Fruit fly (Drosophila melanogaster) whole organism, embryonic: ENCODE results near the gene AcCoAS.

Source experiments
- B-H2 ChIP-seq: fragments of 200-800 bp; sonication (Bioruptor generic); optimal IDR thresholded peaks from 2 replicates; lab custom pipeline; 2018; ENCODE audit warnings: missing biosample characterization, mild to moderate bottlenecking, missing genetic modification characterization
- CG10209 ChIP-seq: fragments of 200-800 bp; sonication (Bioruptor generic); optimal IDR thresholded peaks from 3 replicates; lab custom pipeline; 2017; ENCODE audit warnings: missing biosample characterization, mild to moderate bottlenecking, missing genetic modification characterization, missing genetic modification reagents
- CG13296 ChIP-seq: fragments of 200-800 bp; sonication (Bioruptor generic); optimal IDR thresholded peaks from 3 replicates; lab custom pipeline; 2018; ENCODE audit warnings: missing biosample characterization, mild to moderate bottlenecking, missing genetic modification characterization
- CG14441 ChIP-seq: fragments of 200-800 bp; sonication (Bioruptor generic); IDR thresholded peaks from 2 replicates; pipeline ENCODE4 v1.3.6; 2022; ENCODE audit warnings: missing biosample characterization, missing genetic modification characterization
- CG14710 ChIP-seq: fragments of 200-800 bp; sonication (Bioruptor generic); optimal IDR thresholded peaks from 3 replicates; lab custom pipeline; 2019; ENCODE audit warnings: missing biosample characterization, mild to moderate bottlenecking, missing genetic modification characterization, moderate library complexity
- CG16863 ChIP-seq: fragments of 200-800 bp; sonication (Bioruptor generic); optimal IDR thresholded peaks from 3 replicates; lab custom pipeline; 2016; ENCODE audit warnings: missing biosample characterization, missing genetic modification characterization
- CG17612 ChIP-seq: fragments of 200-800 bp; sonication (Bioruptor generic); IDR thresholded peaks from 2 replicates; pipeline ENCODE4 v1.3.6; 2022; ENCODE audit warnings: missing biosample characterization, missing genetic modification characterization
- CG31365 ChIP-seq: fragments of 200-800 bp; sonication (Bioruptor generic); optimal IDR thresholded peaks from 2 replicates; lab custom pipeline; 2018; ENCODE audit warnings: missing biosample characterization, mild to moderate bottlenecking, missing genetic modification characterization
- CG32532 ChIP-seq: fragments of 200-800 bp; sonication (Bioruptor generic); IDR thresholded peaks from 2 replicates; pipeline ENCODE4 v1.3.6; 2022; ENCODE audit warnings: missing biosample characterization, missing genetic modification characterization
- CG32772 ChIP-seq: fragments of 200-800 bp; sonication (Bioruptor generic); IDR thresholded peaks from 2 replicates; pipeline ENCODE4 v1.3.6; 2022; ENCODE audit warnings: missing biosample characterization, missing genetic modification characterization
- CG33213 ChIP-seq: fragments of 200-800 bp; sonication (Bioruptor generic); optimal IDR thresholded peaks from 3 replicates; lab custom pipeline; 2016; ENCODE audit warnings: missing biosample characterization, missing genetic modification characterization
- CG4360 ChIP-seq: fragments of 200-800 bp; sonication (Bioruptor generic); IDR thresholded peaks from 2 replicates; pipeline ENCODE4 v1.3.6; 2022; ENCODE audit warnings: missing biosample characterization, missing genetic modification characterization
- CG4424 ChIP-seq: fragments of 200-800 bp; sonication (Bioruptor generic); optimal IDR thresholded peaks from 3 replicates; lab custom pipeline; 2016; ENCODE audit warnings: missing biosample characterization, missing genetic modification characterization
- CG6254 ChIP-seq: fragments of 200-800 bp; sonication (Bioruptor generic); optimal IDR thresholded peaks from 3 replicates; lab custom pipeline; 2017; ENCODE audit warnings: mild to moderate bottlenecking, missing biosample characterization, missing genetic modification reagents, missing genetic modification characterization
- CG7963 ChIP-seq: fragments of 200-800 bp; sonication (Bioruptor generic); IDR thresholded peaks from 3 replicates; pipeline ENCODE4 v1.3.6; 2022; ENCODE audit warnings: missing biosample characterization, missing genetic modification characterization; ENCODE audit not compliant: partially characterized antibody
- CG8290 ChIP-seq, 3 experiments: fragments of 200-800 bp; sonication (Bioruptor generic); optimal IDR thresholded peaks; 2 replicates each; lab custom pipeline; 2016 to 2019; ENCODE audit warnings: missing biosample characterization in 3 of 3, missing genetic modification characterization in 3 of 3, mild to moderate bottlenecking in 2 of 3, moderate library complexity in 1 of 3
- CG8478 ChIP-seq: fragments of >200 bp; optimal IDR thresholded peaks from 2 replicates; lab custom pipeline; 2018
- CG8944 ChIP-seq: fragments of 200-800 bp; sonication (Bioruptor generic); optimal IDR thresholded peaks from 3 replicates; lab custom pipeline; 2016; ENCODE audit warnings: missing biosample characterization, missing genetic modification characterization
- CG9876 ChIP-seq: fragments of 200-800 bp; sonication (Bioruptor generic); optimal IDR thresholded peaks from 2 replicates; lab custom pipeline; 2016; ENCODE audit warnings: missing biosample characterization, missing genetic modification characterization
- Fer3 ChIP-seq: fragments of 200-800 bp; sonication (Bioruptor generic); optimal IDR thresholded peaks from 2 replicates; lab custom pipeline; 2018; ENCODE audit warnings: missing biosample characterization, mild to moderate bottlenecking, missing genetic modification characterization, moderate library complexity
- HLHmδ ChIP-seq: fragments of 200-800 bp; sonication (Bioruptor generic); optimal IDR thresholded peaks from 2 replicates; lab custom pipeline; 2018; ENCODE audit warnings: missing biosample characterization, mild to moderate bottlenecking, missing genetic modification characterization, moderate library complexity
- Hmr ChIP-seq: fragments of 200-800 bp; sonication (Bioruptor generic); optimal IDR thresholded peaks from 3 replicates; lab custom pipeline; 2017; ENCODE audit warnings: mild to moderate bottlenecking, missing biosample characterization, missing genetic modification reagents, missing genetic modification characterization
- Meics ChIP-seq: fragments of 200-800 bp; sonication (Bioruptor generic); optimal IDR thresholded peaks from 2 replicates; lab custom pipeline; 2017; ENCODE audit warnings: missing biosample characterization, mild to moderate bottlenecking, missing genetic modification characterization
- Mes4 ChIP-seq: fragments of 200-800 bp; sonication (Bioruptor generic); optimal IDR thresholded peaks from 2 replicates; lab custom pipeline; 2016; ENCODE audit warnings: missing biosample characterization, missing genetic modification characterization
- Mrtf ChIP-seq: fragments of 200-800 bp; sonication (Bioruptor generic); IDR thresholded peaks from 3 replicates; pipeline ENCODE4 v1.3.6; 2022; ENCODE audit warnings: missing biosample characterization, missing genetic modification characterization
- NK7.1 ChIP-seq: fragments of 200-800 bp; sonication (Bioruptor generic); optimal IDR thresholded peaks from 3 replicates; lab custom pipeline; 2016; ENCODE audit warnings: missing biosample characterization, missing genetic modification characterization
- Stat92E ChIP-seq, 3 experiments: fragments of >200 bp in 2 of 3; fragments of 200-800 bp in 1 of 3; sonication (Bioruptor generic) in 1 of 3; optimal IDR thresholded peaks; 2 replicates each; lab custom pipeline; 2017 to 2019; ENCODE audit warnings: missing biosample characterization in 3 of 3, missing genetic modification characterization in 3 of 3, mild to moderate bottlenecking in 1 of 3, moderate library complexity in 1 of 3
- YL-1 ChIP-seq: fragments of 200-800 bp; sonication (Bioruptor generic); optimal IDR thresholded peaks from 3 replicates; lab custom pipeline; 2017; ENCODE audit warnings: missing biosample characterization, mild to moderate bottlenecking, missing genetic modification characterization
- aop ChIP-seq: fragments of 200-800 bp; sonication (Bioruptor generic); IDR thresholded peaks from 2 replicates; pipeline ENCODE4 v1.3.6; 2022; ENCODE audit warnings: missing biosample characterization, missing genetic modification characterization
- ash1 ChIP-seq: fragments of 200-800 bp; sonication (Bioruptor generic); optimal IDR thresholded peaks from 2 replicates; lab custom pipeline; 2018; ENCODE audit warnings: missing biosample characterization, mild to moderate bottlenecking, missing genetic modification characterization
- bowl ChIP-seq: fragments of 200-800 bp; sonication (Bioruptor generic); IDR thresholded peaks from 2 replicates; pipeline ENCODE4 v1.3.6; 2022; ENCODE audit warnings: missing biosample characterization, missing genetic modification characterization
- chm ChIP-seq: fragments of 200-800 bp; sonication (Bioruptor generic); IDR thresholded peaks from 2 replicates; pipeline ENCODE4 v1.3.6; 2022; ENCODE audit warnings: missing biosample characterization, missing genetic modification characterization
- cwo ChIP-seq: fragments of 200-800 bp; sonication (Bioruptor generic); optimal IDR thresholded peaks from 3 replicates; lab custom pipeline; 2017; ENCODE audit warnings: missing biosample characterization, missing genetic modification characterization, mild to moderate bottlenecking, moderate library complexity, missing genetic modification reagents
- disco-r ChIP-seq: fragments of 200-800 bp; sonication (Bioruptor generic); optimal IDR thresholded peaks from 2 replicates; lab custom pipeline; 2016; ENCODE audit warnings: missing biosample characterization, missing genetic modification characterization
- eve ChIP-seq, 2 experiments: fragments of >200 bp; optimal IDR thresholded peaks; 2 replicates each; lab custom pipeline; 2017; ENCODE audit warnings: missing biosample characterization in 2 of 2, missing genetic modification characterization in 2 of 2
- fd3F ChIP-seq: fragments of 200-800 bp; sonication (Bioruptor generic); optimal IDR thresholded peaks from 2 replicates; lab custom pipeline; 2018; ENCODE audit warnings: missing biosample characterization, mild to moderate bottlenecking, missing genetic modification characterization, moderate library complexity
- gcm2 ChIP-seq: fragments of 200-800 bp; sonication (Bioruptor generic); optimal IDR thresholded peaks from 2 replicates; lab custom pipeline; 2016; ENCODE audit warnings: missing biosample characterization, missing genetic modification characterization
- jumu ChIP-seq: fragments of 200-800 bp; sonication (Bioruptor generic); optimal IDR thresholded peaks from 3 replicates; lab custom pipeline; 2016; ENCODE audit warnings: missing biosample characterization, missing genetic modification characterization
- klu ChIP-seq: fragments of 200-800 bp; sonication (Bioruptor generic); IDR thresholded peaks from 2 replicates; pipeline ENCODE4 v1.3.6; 2022; ENCODE audit warnings: missing biosample characterization, missing genetic modification characterization
- lbe ChIP-seq: fragments of 200-800 bp; sonication (Bioruptor generic); optimal IDR thresholded peaks from 2 replicates; lab custom pipeline; 2016; ENCODE audit warnings: missing biosample characterization, mild to moderate bottlenecking, missing genetic modification characterization
- pnt ChIP-seq: fragments of 200-800 bp; sonication (Bioruptor generic); optimal IDR thresholded peaks from 3 replicates; lab custom pipeline; 2016; ENCODE audit warnings: missing biosample characterization, missing genetic modification characterization
- prd ChIP-seq, 3 experiments: fragments of >200 bp in 2 of 3; fragments of 200-800 bp in 1 of 3; sonication (Bioruptor generic) in 1 of 3; optimal IDR thresholded peaks in 2 of 3; IDR thresholded peaks in 1 of 3; 2 replicates in 2 of 3; 3 replicates in 1 of 3; pipeline versions ENCODE4 v1.3.6 to Lab custom; 2017 to 2022; ENCODE audit warnings: missing biosample characterization in 1 of 3, missing genetic modification characterization in 1 of 3
- repo ChIP-seq: fragments of 200-800 bp; sonication (Bioruptor generic); optimal IDR thresholded peaks from 2 replicates; lab custom pipeline; 2016; ENCODE audit warnings: missing biosample characterization, missing genetic modification characterization
- rib ChIP-seq: fragments of 200-800 bp; sonication (Bioruptor generic); IDR thresholded peaks from 2 replicates; pipeline ENCODE4 v1.3.6; 2022; ENCODE audit warnings: missing biosample characterization, missing genetic modification characterization
- sr ChIP-seq: fragments of 200-800 bp; sonication (Bioruptor generic); IDR thresholded peaks from 3 replicates; pipeline ENCODE4 v1.3.6; 2022; ENCODE audit warnings: missing biosample characterization, missing genetic modification characterization
- tna ChIP-seq: fragments of 200-800 bp; sonication (Bioruptor generic); IDR thresholded peaks from 2 replicates; pipeline ENCODE4 v1.3.6; 2022; ENCODE audit warnings: missing biosample characterization, missing genetic modification characterization; ENCODE audit not compliant: partially characterized antibody
- unc-4 ChIP-seq: fragments of 200-800 bp; sonication (Bioruptor generic); IDR thresholded peaks from 2 replicates; pipeline ENCODE4 v1.3.6; 2022; ENCODE audit warnings: missing biosample characterization, missing genetic modification characterization; ENCODE audit not compliant: partially characterized antibody
- zen2 ChIP-seq: fragments of 200-800 bp; sonication (Bioruptor generic); IDR thresholded peaks from 3 replicates; pipeline ENCODE4 v1.3.6; 2022; ENCODE audit warnings: missing biosample characterization, missing genetic modification characterization; ENCODE audit not compliant: partially characterized antibody

AcCoAS gene

DNA sequence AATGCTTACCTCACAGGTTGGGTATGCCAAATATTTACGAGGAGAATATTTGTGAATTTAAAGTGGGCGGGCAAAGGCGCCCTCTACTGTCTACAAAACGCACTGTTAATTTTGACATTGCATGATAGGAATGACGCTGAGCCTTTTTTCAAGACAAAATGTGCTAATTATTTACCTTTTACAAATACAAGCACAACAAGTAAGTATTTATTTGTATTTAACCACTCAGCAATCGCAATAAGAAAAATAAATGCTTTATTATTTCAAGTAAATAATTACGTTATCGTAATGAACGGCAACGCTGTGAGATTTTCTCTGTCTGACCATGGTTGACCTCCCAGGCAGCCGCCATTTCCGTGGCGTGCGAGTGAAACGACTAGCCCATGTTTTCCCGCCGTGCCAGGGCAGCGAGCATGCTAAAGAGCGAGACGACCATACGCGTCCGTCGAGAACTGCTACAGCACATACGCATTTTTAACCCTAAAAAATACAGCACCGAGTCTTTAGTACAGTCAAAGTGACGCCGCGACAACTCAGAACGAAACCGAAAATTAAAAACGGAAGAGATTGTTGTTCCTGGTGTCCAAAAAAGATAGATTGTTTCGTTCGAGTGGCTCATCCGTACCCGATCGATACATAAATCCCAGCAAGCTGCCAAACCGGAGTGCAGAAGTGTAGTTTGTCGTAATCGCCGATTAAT is 5.7 kb upstream of the AcCoAS start, which contains the start of the genes CG12974 and pzg (continued):
- no peak; the same call in 1 of the 2 replicates for TF ChIP-seq aop (GFP tag; lab: Robert Waterston, UW)
- TF ChIP-seq CG13296 (GFP tag; lab: Kevin White, UChicago) = peak; percentile 50
- TF ChIP-seq YL-1 (GFP tag; lab: Kevin White, UChicago) = peak; percentile 96
- TF ChIP-seq Fer3 (tag; lab: Kevin White, UChicago) = peak; percentile 68
- TF ChIP-seq CG33213 = peak; percentile 66
- TF ChIP-seq Meics (GFP tag; lab: Kevin White, UChicago) = peak; percentile 84
- TF ChIP-seq zen2 (GFP tag; lab: Robert Waterston, UW) = no peak
- peak; percentile 81 for TF ChIP-seq Mrtf (GFP tag; lab: Robert Waterston, UW)
- TF ChIP-seq CG7963 (GFP tag; lab: Robert Waterston, UW) = peak; percentile 85
- TF ChIP-seq CG8290 (GFP tag; optimal IDR thresholded peaks at IDR 0.05; lab: Kevin White, UChicago) = peak; percentile 34
- TF ChIP-seq CG8290 (tag; optimal IDR thresholded peaks at IDR 0.05; lab: Kevin White, UChicago) = peak; percentile 51 to 76
- peak; percentile 84 for TF ChIP-seq chm (GFP tag; lab: Robert Waterston, UW)
- TF ChIP-seq unc-4 (GFP tag; lab: Robert Waterston, UW) = peak; percentile 52
- TF ChIP-seq CG14710 = peak; percentile 93
- peak; percentile 1 for TF ChIP-seq NK7.1 (GFP tag; lab: Kevin White, UChicago)
- no peak; the same call in 1 of the 2 replicates for TF ChIP-seq rib (GFP tag; lab: Robert Waterston, UW)
- TF ChIP-seq CG8478 (lab: Kevin White, UChicago) = peak; percentile 94
- no peak; the same call in 1 of the 2 replicates for TF ChIP-seq tna (GFP tag; lab: Robert Waterston, UW)
- TF ChIP-seq gcm2 (GFP tag; lab: Kevin White, UChicago) = peak; percentile 28
- TF ChIP-seq CG9876 (GFP tag; lab: Kevin White, UChicago) = peak; percentile 94
- peak; percentile 48 for TF ChIP-seq CG8944
- peak; percentile 51 for TF ChIP-seq repo (GFP tag; lab: Kevin White, UChicago)
- TF ChIP-seq jumu = peak; percentile 68
- TF ChIP-seq CG32532 = peak; percentile 76
- TF ChIP-seq CG16863 = peak; percentile 62
- TF ChIP-seq cwo = no peak
- no peak for TF ChIP-seq CG6254 (GFP tag; lab: Kevin White, UChicago)
- TF ChIP-seq Stat92E (GFP tag; optimal IDR thresholded peaks at IDR 0.05; lab: Kevin White, UChicago) = peak in 1 of 3 experiments; percentile 32
- no peak for TF ChIP-seq bowl (GFP tag; lab: Robert Waterston, UW)
- TF ChIP-seq prd (optimal IDR thresholded peaks at IDR 0.05; lab: Kevin White, UChicago) = no peak
- peak; percentile 91 for TF ChIP-seq prd (GFP tag; IDR thresholded peaks at IDR 0.05; lab: Robert Waterston, UW)
- TF ChIP-seq ash1 (GFP tag; lab: Kevin White, UChicago) = no peak
- peak; percentile 83 for TF ChIP-seq CG4424 (GFP tag; lab: Kevin White, UChicago)
- TF ChIP-seq B-H2 = peak; percentile 81
- TF ChIP-seq Mes4 (GFP tag; lab: Kevin White, UChicago) = peak; percentile 79
- TF ChIP-seq CG31365 (tag; lab: Kevin White, UChicago) = no peak
- TF ChIP-seq lbe (GFP tag; lab: Kevin White, UChicago) = peak; percentile 15
- peak; percentile 82 for TF ChIP-seq klu
- peak; percentile 65 for TF ChIP-seq pnt (GFP tag; lab: Kevin White, UChicago)
- no peak for TF ChIP-seq eve (GFP tag; optimal IDR thresholded peaks at IDR 0.05; lab: Kevin White, UChicago)
- TF ChIP-seq CG17612 = no peak
- TF ChIP-seq CG14441 (GFP tag; lab: Robert Waterston, UW) = peak; percentile 70
- peak; percentile 34; the same call in 1 of the 3 replicates for TF ChIP-seq sr
- peak; percentile 67 for TF ChIP-seq disco-r
- TF ChIP-seq CG32772 = peak; percentile 87
- peak; percentile 77 for TF ChIP-seq CG10209 (GFP tag; lab: Kevin White, UChicago)
- peak; percentile 69 for TF ChIP-seq HLHmδ (GFP tag; lab: Kevin White, UChicago)
- peak; percentile 54 for TF ChIP-seq fd3F (GFP tag; lab: Kevin White, UChicago)
- TF ChIP-seq CG4360 = peak; percentile 18; the same call in 1 of the 2 replicates
- TF ChIP-seq Hmr (GFP tag; lab: Kevin White, UChicago) = peak; percentile 83
